Worm (Caenorhabditis elegans) whole organism, L2 larva: ENCODE data around the gene oxi-1.

ENCODE experiments used
- C34F6.9 ChIP-seq: fragments of 150-350 bp; optimal IDR thresholded peaks from 2 replicates; lab custom pipeline; 2014; ENCODE audit warnings: missing biosample characterization, missing genetic modification characterization
- F13H6.1 ChIP-seq: sonication (generic microtip); optimal IDR thresholded peaks from 2 replicates; lab custom pipeline; 2016; ENCODE audit warnings: missing genetic modification characterization, missing compliant biosample characterization
- R02D3.7 ChIP-seq: fragments of 150-350 bp; optimal IDR thresholded peaks from 2 replicates; lab custom pipeline; 2014; ENCODE audit warnings: missing biosample characterization, missing genetic modification characterization
- Y55F3AM.14 ChIP-seq: fragments of 200-800 bp; sonication (Bioruptor generic); optimal IDR thresholded peaks from 2 replicates; lab custom pipeline; 2018; ENCODE audit warnings: mild to moderate bottlenecking, missing genetic modification characterization, missing compliant biosample characterization
- ZK546.5 ChIP-seq: sonication (generic microtip); optimal IDR thresholded peaks from 2 replicates; lab custom pipeline; 2017; ENCODE audit warnings: missing biosample characterization, missing genetic modification characterization
- aly-2 ChIP-seq: fragments of 150-350 bp; optimal IDR thresholded peaks from 2 replicates; lab custom pipeline; 2014; ENCODE audit warnings: missing biosample characterization, missing genetic modification characterization
- ama-1 ChIP-seq: fragments of 150-350 bp; optimal IDR thresholded peaks from 2 replicates; lab custom pipeline; 2018; ENCODE audit warnings: inconsistent platforms
- ceh-16 ChIP-seq: fragments of 150-350 bp; optimal IDR thresholded peaks from 2 replicates; lab custom pipeline; 2014; ENCODE audit warnings: missing biosample characterization, missing genetic modification characterization
- ceh-82 ChIP-seq: fragments of 150-350 bp; optimal IDR thresholded peaks from 2 replicates; lab custom pipeline; 2014; ENCODE audit warnings: missing biosample characterization, missing genetic modification characterization
- crh-2 ChIP-seq: sonication (generic microtip); optimal IDR thresholded peaks from 2 replicates; lab custom pipeline; 2017; ENCODE audit warnings: missing biosample characterization, missing genetic modification characterization
- dmd-4 ChIP-seq: sonication (generic microtip); optimal IDR thresholded peaks from 2 replicates; lab custom pipeline; 2017; ENCODE audit warnings: missing biosample characterization, missing genetic modification characterization
- egl-27 ChIP-seq: sonication (generic microtip); optimal IDR thresholded peaks from 3 replicates; lab custom pipeline; 2017; ENCODE audit warnings: missing biosample characterization, missing genetic modification reagents, missing genetic modification characterization
- elt-1 ChIP-seq: fragments of 150-350 bp; optimal IDR thresholded peaks from 2 replicates; lab custom pipeline; 2014; ENCODE audit warnings: missing biosample characterization, missing genetic modification characterization
- elt-3 ChIP-seq: sonication (generic microtip); optimal IDR thresholded peaks from 2 replicates; lab custom pipeline; 2017; ENCODE audit warnings: missing biosample characterization, missing genetic modification characterization
- fos-1 ChIP-seq: fragments of 150-350 bp; optimal IDR thresholded peaks from 2 replicates; lab custom pipeline; 2014; ENCODE audit warnings: missing biosample characterization, missing genetic modification characterization
- gmeb-1 ChIP-seq: fragments of 150-350 bp; optimal IDR thresholded peaks from 2 replicates; lab custom pipeline; 2014; ENCODE audit warnings: missing biosample characterization, missing genetic modification characterization
- lin-11 ChIP-seq: fragments of 150-350 bp; sonication (generic microtip); optimal IDR thresholded peaks from 2 replicates; lab custom pipeline; 2014; ENCODE audit warnings: missing biosample characterization, missing genetic modification characterization, inconsistent platforms, mixed read lengths
- lin-13 ChIP-seq: fragments of 150-350 bp; optimal IDR thresholded peaks from 2 replicates; lab custom pipeline; 2014; ENCODE audit warnings: missing biosample characterization, missing genetic modification reagents, missing genetic modification characterization
- lsy-2 ChIP-seq, 2 experiments: fragments of 150-350 bp in 1 of 2; sonication (generic microtip) in 1 of 2; optimal IDR thresholded peaks; 2 replicates each; lab custom pipeline; 2014 to 2017; ENCODE audit warnings: missing biosample characterization in 2 of 2, missing genetic modification characterization in 2 of 2
- mab-5 ChIP-seq: fragments of 150-350 bp; optimal IDR thresholded peaks from 2 replicates; lab custom pipeline; 2014; ENCODE audit warnings: missing biosample characterization, missing genetic modification characterization
- mbf-1 ChIP-seq: sonication (generic microtip); optimal IDR thresholded peaks from 2 replicates; lab custom pipeline; 2017; ENCODE audit warnings: missing biosample characterization, missing genetic modification characterization
- mdl-1 ChIP-seq, 2 experiments: fragments of 150-350 bp in 1 of 2; sonication (generic microtip) in 1 of 2; optimal IDR thresholded peaks; 2 replicates each; lab custom pipeline; 2017; ENCODE audit warnings: missing biosample characterization in 2 of 2, missing genetic modification characterization in 2 of 2
- nhr-11 ChIP-seq: fragments of 150-350 bp; optimal IDR thresholded peaks from 2 replicates; lab custom pipeline; 2014; ENCODE audit warnings: missing biosample characterization, missing genetic modification characterization
- nhr-12 ChIP-seq: fragments of 150-350 bp; optimal IDR thresholded peaks from 2 replicates; lab custom pipeline; 2014; ENCODE audit warnings: missing biosample characterization, missing genetic modification characterization
- nhr-129 ChIP-seq: fragments of 150-350 bp; optimal IDR thresholded peaks from 2 replicates; lab custom pipeline; 2014; ENCODE audit warnings: missing biosample characterization, missing genetic modification characterization
- nhr-23 ChIP-seq: fragments of 150-350 bp; optimal IDR thresholded peaks from 2 replicates; lab custom pipeline; 2014; ENCODE audit warnings: missing biosample characterization, missing genetic modification reagents, missing genetic modification characterization
- nhr-25 ChIP-seq: fragments of 150-350 bp; sonication (generic microtip); optimal IDR thresholded peaks from 3 replicates; lab custom pipeline; 2014; ENCODE audit warnings: missing biosample characterization, missing genetic modification characterization
- nhr-6 ChIP-seq: fragments of 150-350 bp; optimal IDR thresholded peaks from 2 replicates; lab custom pipeline; 2014; ENCODE audit warnings: missing biosample characterization, missing genetic modification characterization
- nhr-77 ChIP-seq: fragments of 150-350 bp; optimal IDR thresholded peaks from 2 replicates; lab custom pipeline; 2014; ENCODE audit warnings: missing biosample characterization, missing genetic modification characterization
- peb-1 ChIP-seq: fragments of 150-350 bp; optimal IDR thresholded peaks from 2 replicates; lab custom pipeline; 2014; ENCODE audit warnings: missing biosample characterization, missing genetic modification characterization
- sem-4 ChIP-seq: fragments of 150-350 bp; optimal IDR thresholded peaks from 2 replicates; lab custom pipeline; 2014; ENCODE audit warnings: missing biosample characterization, missing genetic modification reagents, missing genetic modification characterization
- skn-1 ChIP-seq: sonication (generic microtip); optimal IDR thresholded peaks from 2 replicates; lab custom pipeline; 2017; ENCODE audit warnings: missing biosample characterization, missing genetic modification characterization
- sma-3 ChIP-seq: sonication (generic microtip); optimal IDR thresholded peaks from 2 replicates; lab custom pipeline; 2016; ENCODE audit warnings: missing genetic modification reagents, missing genetic modification characterization, missing compliant biosample characterization
- unc-39 ChIP-seq: fragments of 150-350 bp; optimal IDR thresholded peaks from 2 replicates; lab custom pipeline; 2014; ENCODE audit warnings: missing biosample characterization, missing genetic modification characterization
- unc-62 ChIP-seq: fragments of 150-350 bp; optimal IDR thresholded peaks from 2 replicates; lab custom pipeline; 2014; ENCODE audit warnings: missing biosample characterization, missing genetic modification reagents, missing genetic modification characterization
- zag-1 ChIP-seq: fragments of 150-350 bp; optimal IDR thresholded peaks from 2 replicates; lab custom pipeline; 2014; ENCODE audit warnings: missing biosample characterization, missing genetic modification characterization
- ztf-1 ChIP-seq: fragments of 200-800 bp; sonication (Bioruptor generic); conservative IDR thresholded peaks from 2 replicates; pipeline ENCODE4 v1.3.6; 2022; ENCODE audit warnings: missing genetic modification characterization, missing compliant biosample characterization

oxi-1 gene

ce11 chrIII:10857984-10858383 lies at the start of gene oxi-1:
TSS of gene oxi-1 (plus strand) at chrIII:10858284.
- no peak for TF ChIP-seq mbf-1 (tag; lab: Kevin White, UChicago)
- TF ChIP-seq elt-3, result no peak

ce11 chrIII:10808802-10809201 lies 49.3 kb upstream of the oxi-1 start:
- TF ChIP-seq dmd-4, result no peak
- TF ChIP-seq nhr-77 (tag; lab: Kevin White, UChicago), result no peak
- no peak for TF ChIP-seq R02D3.7 (tag; lab: Kevin White, UChicago)
- TF ChIP-seq Y55F3AM.14, result no peak
- no peak for TF ChIP-seq ceh-16 (tag; lab: Kevin White, UChicago)
- TF ChIP-seq lin-13, result no peak
- no peak for TF ChIP-seq elt-1 (tag; lab: Kevin White, UChicago)

- TF ChIP-seq gmeb-1 (tag; lab: Kevin White, UChicago), result no peak
- TF ChIP-seq nhr-23 (tag; lab: Kevin White, UChicago), result no peak
- TF ChIP-seq nhr-77 (tag; lab: Kevin White, UChicago), result no peak
- TF ChIP-seq unc-62, result no peak
- no peak for TF ChIP-seq mab-5 (tag; lab: Kevin White, UChicago)
- TF ChIP-seq nhr-12 (tag; lab: Kevin White, UChicago), result no peak
- TF ChIP-seq Y55F3AM.14, result no peak
- TF ChIP-seq egl-27 (tag; lab: Kevin White, UChicago), result no peak
- TF ChIP-seq sem-4 (tag; lab: Kevin White, UChicago), result no peak
- TF ChIP-seq nhr-129 (tag; lab: Kevin White, UChicago), result no peak
- no peak for TF ChIP-seq ztf-1
- TF ChIP-seq R02D3.7 (tag; lab: Kevin White, UChicago), result no peak
- TF ChIP-seq sma-3 (GFP tag; lab: Kevin White, UChicago), result no peak
- TF ChIP-seq fos-1 (tag; lab: Kevin White, UChicago), result no peak
- no peak for TF ChIP-seq ama-1 (lab: Kevin White, UChicago)
- TF ChIP-seq ceh-82 (tag; lab: Kevin White, UChicago), result no peak
- TF ChIP-seq peb-1 (tag; lab: Kevin White, UChicago), result no peak
- no peak for TF ChIP-seq nhr-25 (tag; lab: Kevin White, UChicago)
- TF ChIP-seq F13H6.1 (tag; lab: Kevin White, UChicago), result no peak
- TF ChIP-seq nhr-6 (tag; lab: Kevin White, UChicago), result no peak
Observed at ce11 chrIII:10809568-10809967, 48.5 kb upstream of the oxi-1 start.

ce11 chrIII:10810483-10810836 lies 47.6 kb upstream of the oxi-1 start:
- TF ChIP-seq sem-4 (tag; lab: Kevin White, UChicago) (no peak), C34F6.9 (tag; lab: Kevin White, UChicago) (no peak), nhr-6 (tag; lab: Kevin White, UChicago) (no peak), R02D3.7 (tag; lab: Kevin White, UChicago) (no peak), ama-1 (lab: Kevin White, UChicago) (no peak), lin-11 (tag; lab: Kevin White, UChicago) (no peak), mdl-1 (tag; optimal IDR thresholded peaks at IDR 0.05; lab: Kevin White, UChicago) (no peak), elt-1 (tag; lab: Kevin White, UChicago) (no peak), ZK546.5 (tag; lab: Kevin White, UChicago) (no peak), zag-1 (tag; lab: Kevin White, UChicago) (no peak), nhr-77 (tag; lab: Kevin White, UChicago) (no peak), nhr-11 (tag; lab: Kevin White, UChicago) (no peak), lsy-2 (tag; optimal IDR thresholded peaks at IDR 0.05; lab: Kevin White, UChicago) (no peak), mbf-1 (tag; lab: Kevin White, UChicago) (no peak), ceh-16 (tag; lab: Kevin White, UChicago) (no peak), unc-39 (tag; lab: Kevin White, UChicago) (no peak), aly-2 (no peak), skn-1 (tag; lab: Kevin White, UChicago) (no peak), crh-2 (tag; lab: Kevin White, UChicago) (no peak)
